Worm (Caenorhabditis elegans) whole organism, young adult: ENCODE data around the gene C35A5.3.

Experiments
- B0261.1 ChIP-seq: sonication (generic microtip); optimal IDR thresholded peaks from 2 replicates; lab custom pipeline; 2016; ENCODE audit warnings: mild to moderate bottlenecking, missing genetic modification characterization, moderate library complexity, missing compliant biosample characterization
- C17E4.6 ChIP-seq: fragments of 200-800 bp; sonication (Bioruptor generic); IDR thresholded peaks from 2 replicates; pipeline ENCODE4 v1.3.6; 2022; ENCODE audit warnings: missing genetic modification reagents, missing genetic modification characterization, missing compliant biosample characterization
- D2030.7 ChIP-seq: fragments of 200-800 bp; sonication (Bioruptor generic); IDR thresholded peaks from 2 replicates; pipeline ENCODE4 v1.3.6; 2022; ENCODE audit warnings: missing genetic modification reagents, missing genetic modification characterization, missing compliant biosample characterization
- F10E7.11 ChIP-seq: sonication (generic microtip); optimal IDR thresholded peaks from 2 replicates; lab custom pipeline; 2017; ENCODE audit warnings: mild to moderate bottlenecking, missing genetic modification characterization, moderate library complexity, missing compliant biosample characterization
- F22D6.2 ChIP-seq: sonication (generic microtip); optimal IDR thresholded peaks from 2 replicates; lab custom pipeline; 2016; ENCODE audit warnings: mild to moderate bottlenecking, missing genetic modification characterization, missing compliant biosample characterization
- F23B12.7 ChIP-seq: sonication (generic microtip); optimal IDR thresholded peaks from 2 replicates; lab custom pipeline; 2017; ENCODE audit warnings: missing genetic modification characterization, mild to moderate bottlenecking, missing compliant biosample characterization, antibody characterized with exemption, moderate library complexity; ENCODE audit not compliant: insufficient read depth
- F37B4.10 ChIP-seq: fragments of 200-800 bp; sonication (Bioruptor generic); IDR thresholded peaks from 2 replicates; pipeline ENCODE4 v1.3.6; 2022; ENCODE audit warnings: missing genetic modification characterization, missing compliant biosample characterization
- F57A8.1 ChIP-seq: fragments of 200-800 bp; sonication (Bioruptor generic); optimal IDR thresholded peaks from 2 replicates; lab custom pipeline; 2018; ENCODE audit warnings: mild to moderate bottlenecking, missing genetic modification characterization, moderate library complexity, missing compliant biosample characterization
- F57C9.4 ChIP-seq: sonication (generic microtip); optimal IDR thresholded peaks from 2 replicates; lab custom pipeline; 2017; ENCODE audit warnings: mild to moderate bottlenecking, missing genetic modification characterization, missing compliant biosample characterization
- T07F8.4 ChIP-seq: sonication (generic microtip); optimal IDR thresholded peaks from 2 replicates; lab custom pipeline; 2016; ENCODE audit warnings: mild to moderate bottlenecking, missing genetic modification characterization, moderate library complexity, missing compliant biosample characterization
- Y53G8AR.9 ChIP-seq: fragments of 200-800 bp; sonication (Bioruptor generic); conservative IDR thresholded peaks from 2 replicates; pipeline ENCODE4 v1.3.6; 2022; ENCODE audit warnings: missing genetic modification reagents, missing genetic modification characterization, missing compliant biosample characterization
- Y67H2A.10 ChIP-seq: fragments of 200-800 bp; sonication (Bioruptor generic); conservative IDR thresholded peaks from 2 replicates; pipeline ENCODE4 v1.3.6; 2022; ENCODE audit warnings: missing genetic modification reagents, missing genetic modification characterization, missing compliant biosample characterization
- Y95B8A.8 ChIP-seq: fragments of 200-800 bp; sonication (Bioruptor generic); IDR thresholded peaks from 2 replicates; pipeline ENCODE4 v1.3.6; 2022; ENCODE audit warnings: missing genetic modification reagents, missing genetic modification characterization, missing compliant biosample characterization
- akir-1 ChIP-seq: fragments of 200-800 bp; sonication (Bioruptor generic); optimal IDR thresholded peaks from 2 replicates; lab custom pipeline; 2018; ENCODE audit warnings: mild to moderate bottlenecking, missing genetic modification characterization, moderate library complexity, missing compliant biosample characterization
- ama-1 ChIP-seq, 3 experiments: fragments of 150-350 bp in 1 of 3; sonication (generic microtip) in 2 of 3; optimal IDR thresholded peaks; 2 replicates each; lab custom pipeline; 2014 to 2018; ENCODE audit warnings: missing biosample characterization in 2 of 3, missing genetic modification characterization in 2 of 3, missing genetic modification reagents in 2 of 3
- aptf-2 ChIP-seq: fragments of 200-800 bp; sonication (Bioruptor generic); conservative IDR thresholded peaks from 2 replicates; pipeline ENCODE4 v1.3.6; 2022; ENCODE audit warnings: missing genetic modification reagents, missing genetic modification characterization, missing compliant biosample characterization
- bed-1 ChIP-seq: fragments of 200-800 bp; sonication (Bioruptor generic); IDR thresholded peaks from 2 replicates; pipeline ENCODE4 v1.3.6; 2022; ENCODE audit warnings: missing genetic modification reagents, missing genetic modification characterization, missing compliant biosample characterization
- bed-2 ChIP-seq: fragments of 200-800 bp; sonication (Bioruptor generic); IDR thresholded peaks from 2 replicates; pipeline ENCODE4 v1.3.6; 2022; ENCODE audit warnings: missing genetic modification reagents, missing genetic modification characterization, missing compliant biosample characterization
- ceh-100 ChIP-seq: fragments of 200-800 bp; sonication (Bioruptor generic); IDR thresholded peaks from 2 replicates; pipeline ENCODE4 v1.3.6; 2022; ENCODE audit warnings: missing genetic modification reagents, missing genetic modification characterization, missing compliant biosample characterization
- ceh-58 ChIP-seq: fragments of 200-800 bp; sonication (Bioruptor generic); IDR thresholded peaks from 2 replicates; pipeline ENCODE4 v1.3.6; 2022; ENCODE audit warnings: missing genetic modification characterization, missing compliant biosample characterization
- ceh-91 ChIP-seq: fragments of 200-800 bp; sonication (Bioruptor generic); IDR thresholded peaks from 2 replicates; pipeline ENCODE4 v1.3.6; 2022; ENCODE audit warnings: missing genetic modification reagents, missing genetic modification characterization, missing compliant biosample characterization
- chd-7 ChIP-seq: sonication (generic microtip); optimal IDR thresholded peaks from 2 replicates; lab custom pipeline; 2016; ENCODE audit warnings: mild to moderate bottlenecking, missing genetic modification characterization, moderate library complexity, missing compliant biosample characterization
- dox-1 ChIP-seq: fragments of 200-800 bp; sonication (Bioruptor generic); IDR thresholded peaks from 2 replicates; pipeline ENCODE4 v1.3.6; 2022; ENCODE audit warnings: missing genetic modification reagents, missing genetic modification characterization, missing compliant biosample characterization
- dpff-1 ChIP-seq: sonication (generic microtip); optimal IDR thresholded peaks from 2 replicates; lab custom pipeline; 2017; ENCODE audit warnings: mild to moderate bottlenecking, missing genetic modification characterization, missing compliant biosample characterization
- dpl-1 ChIP-seq: fragments of 150-350 bp; optimal IDR thresholded peaks from 2 replicates; lab custom pipeline; 2014; ENCODE audit warnings: missing biosample characterization, missing genetic modification reagents, missing genetic modification characterization
- gei-17 ChIP-seq: fragments of 200-800 bp; sonication (Bioruptor generic); optimal IDR thresholded peaks from 2 replicates; lab custom pipeline; 2018; ENCODE audit warnings: mild to moderate bottlenecking, missing genetic modification characterization, missing compliant biosample characterization
- hmg-1.2 ChIP-seq: fragments of 200-800 bp; sonication (Bioruptor generic); IDR thresholded peaks from 2 replicates; pipeline ENCODE4 v1.3.6; 2022; ENCODE audit warnings: missing genetic modification reagents, missing genetic modification characterization, missing compliant biosample characterization
- hmg-20 ChIP-seq: fragments of 200-800 bp; sonication (Bioruptor generic); IDR thresholded peaks from 2 replicates; pipeline ENCODE4 v1.3.6; 2022; ENCODE audit warnings: missing genetic modification reagents, missing genetic modification characterization, missing compliant biosample characterization
- hsf-1 ChIP-seq: fragments of 200-800 bp; sonication (Bioruptor generic); IDR thresholded peaks from 2 replicates; pipeline ENCODE4 v1.3.6; 2022; ENCODE audit warnings: missing genetic modification reagents, missing genetic modification characterization, missing compliant biosample characterization
- let-526 ChIP-seq: fragments of 200-800 bp; sonication (Bioruptor generic); IDR thresholded peaks from 2 replicates; pipeline ENCODE4 v1.3.6; 2022; ENCODE audit warnings: missing genetic modification reagents, missing genetic modification characterization, missing compliant biosample characterization
- lin-54 ChIP-seq: fragments of 200-800 bp; sonication (Bioruptor generic); optimal IDR thresholded peaks from 2 replicates; lab custom pipeline; 2018; ENCODE audit warnings: mild to moderate bottlenecking, missing genetic modification characterization, missing compliant biosample characterization
- madf-3 ChIP-seq: fragments of 200-800 bp; sonication (Bioruptor generic); IDR thresholded peaks from 2 replicates; pipeline ENCODE4 v1.3.6; 2022; ENCODE audit warnings: missing genetic modification reagents, missing genetic modification characterization, missing compliant biosample characterization
- mcd-1 ChIP-seq: fragments of 200-800 bp; sonication (Bioruptor generic); IDR thresholded peaks from 2 replicates; pipeline ENCODE4 v1.3.6; 2022; ENCODE audit warnings: missing genetic modification reagents, missing genetic modification characterization, missing compliant biosample characterization
- nfya-1 ChIP-seq: sonication (generic microtip); optimal IDR thresholded peaks from 2 replicates; lab custom pipeline; 2017; ENCODE audit warnings: antibody characterized with exemption, missing compliant biosample characterization, missing genetic modification characterization, borderline replicate concordance; ENCODE audit not compliant: insufficient read depth
- nhr-120 ChIP-seq: fragments of 200-800 bp; sonication (Bioruptor generic); IDR thresholded peaks from 2 replicates; pipeline ENCODE4 v1.3.6; 2022; ENCODE audit warnings: missing genetic modification characterization, missing compliant biosample characterization
- nhr-179 ChIP-seq: sonication (generic microtip); optimal IDR thresholded peaks from 2 replicates; lab custom pipeline; 2016; ENCODE audit warnings: mild to moderate bottlenecking, missing genetic modification characterization, missing compliant biosample characterization
- nhr-90 ChIP-seq: sonication (generic microtip); optimal IDR thresholded peaks from 2 replicates; lab custom pipeline; 2016; ENCODE audit warnings: missing genotype, mild to moderate bottlenecking, missing genetic modification characterization, missing compliant biosample characterization
- pha-4 ChIP-seq: fragments of 150-350 bp; sonication (generic microtip); optimal IDR thresholded peaks from 2 replicates; lab custom pipeline; 2014; ENCODE audit warnings: missing biosample characterization, missing genetic modification reagents, missing genetic modification characterization
- rec-8 ChIP-seq, 2 experiments: sonication (generic microtip); optimal IDR thresholded peaks; 2 replicates each; lab custom pipeline; 2016; ENCODE audit warnings: mild to moderate bottlenecking in 2 of 2, missing genetic modification characterization in 2 of 2, missing genetic modification reagents in 2 of 2, missing genotype in 2 of 2, missing biosample characterization in 1 of 2, missing compliant biosample characterization in 1 of 2, moderate library complexity in 1 of 2
- snpc-3.4 ChIP-seq: sonication (generic microtip); optimal IDR thresholded peaks from 2 replicates; lab custom pipeline; 2017; ENCODE audit warnings: missing genetic modification characterization, mild to moderate bottlenecking, missing compliant biosample characterization, antibody characterized with exemption, moderate library complexity, missing genotype, missing genetic modification reagents
- snpc-4 ChIP-seq, 5 experiments: fragments of 150-350 bp in 1 of 5; sonication (generic microtip) in 4 of 5; optimal IDR thresholded peaks; 2 replicates each; lab custom pipeline; 2014 to 2018; ENCODE audit warnings: missing genetic modification characterization in 5 of 5, missing biosample characterization in 3 of 5, antibody characterized with exemption in 2 of 5, mild to moderate bottlenecking in 2 of 5, missing compliant biosample characterization in 2 of 5, missing genotype in 2 of 5, moderate library complexity in 2 of 5, missing genetic modification reagents in 1 of 5
- somi-1 ChIP-seq: fragments of 200-800 bp; sonication (Bioruptor generic); optimal IDR thresholded peaks from 2 replicates; lab custom pipeline; 2018; ENCODE audit warnings: mild to moderate bottlenecking, missing genetic modification characterization, missing compliant biosample characterization
- tlf-1 ChIP-seq: fragments of 200-800 bp; sonication (Bioruptor generic); optimal IDR thresholded peaks from 2 replicates; lab custom pipeline; 2018; ENCODE audit warnings: mild to moderate bottlenecking, missing genetic modification characterization, missing compliant biosample characterization
- unc-62 ChIP-seq: fragments of 150-350 bp; optimal IDR thresholded peaks from 2 replicates; lab custom pipeline; 2014; ENCODE audit warnings: missing biosample characterization, missing genetic modification reagents, missing genetic modification characterization
- zim-3 ChIP-seq: sonication (generic microtip); optimal IDR thresholded peaks from 2 replicates; lab custom pipeline; 2017; ENCODE audit warnings: mild to moderate bottlenecking, missing genetic modification characterization, moderate library complexity, missing compliant biosample characterization
- ztf-25 ChIP-seq: fragments of 200-800 bp; sonication (Bioruptor generic); IDR thresholded peaks from 2 replicates; pipeline ENCODE4 v1.3.6; 2022; ENCODE audit warnings: missing genetic modification reagents, missing genetic modification characterization, missing compliant biosample characterization
- ztf-3 ChIP-seq: fragments of 200-800 bp; sonication (Bioruptor generic); optimal IDR thresholded peaks from 2 replicates; lab custom pipeline; 2018; ENCODE audit warnings: mild to moderate bottlenecking, missing genetic modification characterization, missing compliant biosample characterization

Gene C35A5.3

ce11 chrV:10466607-10467092 lies 34.5 kb downstream of the C35A5.3 start:
- TF ChIP-seq F57A8.1 (GFP tag; lab: Kevin White, UChicago): no peak
- TF ChIP-seq unc-62 (GFP tag; lab: Kevin White, UChicago): peak; percentile 9
- peak; percentile 53 for TF ChIP-seq tlf-1 (GFP tag; lab: Kevin White, UChicago)
- peak; percentile 78; the same call in 1 of the 2 replicates for TF ChIP-seq dox-1
- TF ChIP-seq dpff-1 (tag; lab: Kevin White, UChicago): no peak
- no peak for TF ChIP-seq F22D6.2
- no peak for TF ChIP-seq ceh-91 (GFP tag; lab: Robert Waterston, UW)
- TF ChIP-seq F10E7.11 (tag; lab: Kevin White, UChicago): no peak
- TF ChIP-seq aptf-2 (GFP tag; lab: Robert Waterston, UW): no peak
- peak; percentile 66; the same call in 1 of the 2 replicates for TF ChIP-seq let-526 (GFP tag; lab: Robert Waterston, UW)
- no peak for TF ChIP-seq ceh-100
- peak; percentile 8 for TF ChIP-seq ztf-3 (GFP tag; lab: Kevin White, UChicago)
- TF ChIP-seq Y67H2A.10 (GFP tag; lab: Robert Waterston, UW): 0 out of 2 replicates have a peak, but pooled peaks have one; percentile 39
- TF ChIP-seq T07F8.4: no peak
- TF ChIP-seq mcd-1 (GFP tag; lab: Robert Waterston, UW): peak; percentile 67; the same call in 1 of the 2 replicates
- peak; percentile 35 for TF ChIP-seq pha-4 (tag; lab: Kevin White, UChicago)
- no peak for TF ChIP-seq nhr-179 (tag; lab: Kevin White, UChicago)
- 0 out of 2 replicates have a peak, but pooled peaks have one; percentile 56 for TF ChIP-seq Y53G8AR.9 (GFP tag; lab: Robert Waterston, UW)
- TF ChIP-seq hsf-1: no peak
- no peak for TF ChIP-seq ama-1 (optimal IDR thresholded peaks at IDR 0.05; lab: Kevin White, UChicago)
- TF ChIP-seq ama-1 (GFP tag; optimal IDR thresholded peaks at IDR 0.05; lab: Kevin White, UChicago): no peak
- TF ChIP-seq Y95B8A.8: peak; percentile 17; the same call in 1 of the 2 replicates
- TF ChIP-seq nfya-1 (tag; lab: Kevin White, UChicago): no peak
- TF ChIP-seq nhr-120: no peak
- TF ChIP-seq chd-7 (tag; lab: Kevin White, UChicago): peak; percentile 81
- no peak for TF ChIP-seq F23B12.7 (tag; lab: Kevin White, UChicago)
- no peak for TF ChIP-seq ceh-58 (GFP tag; lab: Robert Waterston, UW)
- peak; percentile 8 for TF ChIP-seq akir-1 (GFP tag; lab: Kevin White, UChicago)
- no peak for TF ChIP-seq bed-2
- TF ChIP-seq ztf-25 (GFP tag; lab: Robert Waterston, UW): no peak
- peak; percentile 92 for TF ChIP-seq somi-1
- TF ChIP-seq hmg-20 (GFP tag; lab: Robert Waterston, UW): no peak
- no peak for TF ChIP-seq nhr-90 (tag; lab: Kevin White, UChicago)
- TF ChIP-seq rec-8 (tag; optimal IDR thresholded peaks at IDR 0.05; lab: Kevin White, UChicago): no peak
- TF ChIP-seq snpc-3.4 (tag; lab: Kevin White, UChicago): no peak
- no peak for TF ChIP-seq dpl-1 (GFP tag; lab: Kevin White, UChicago)
- TF ChIP-seq C17E4.6 (GFP tag; lab: Robert Waterston, UW): no peak
- TF ChIP-seq lin-54 (GFP tag; lab: Kevin White, UChicago): peak; percentile 57
- TF ChIP-seq B0261.1 (tag; lab: Kevin White, UChicago): no peak
- peak; percentile 85 for TF ChIP-seq hmg-1.2 (GFP tag; lab: Robert Waterston, UW)
- no peak for TF ChIP-seq F57C9.4 (tag; lab: Kevin White, UChicago)
- TF ChIP-seq madf-3 (GFP tag; lab: Robert Waterston, UW): no peak
- TF ChIP-seq bed-1 (GFP tag; lab: Robert Waterston, UW): no peak
- no peak for TF ChIP-seq F37B4.10 (GFP tag; lab: Robert Waterston, UW)
- peak; percentile 7 for TF ChIP-seq gei-17
- no peak for TF ChIP-seq snpc-4 (GFP tag; optimal IDR thresholded peaks at IDR 0.05; lab: Kevin White, UChicago)
- peak; percentile 25 to 67 (median 38) for TF ChIP-seq snpc-4 (tag; optimal IDR thresholded peaks at IDR 0.05; lab: Kevin White, UChicago)
- no peak for TF ChIP-seq D2030.7
- TF ChIP-seq zim-3: no peak
